Fruit fly (Drosophila melanogaster) whole organism, pupa: Measurements from ENCODE around the gene CG14598.

Experiments
- CG10348 ChIP-seq: fragments of 200-800 bp; sonication (Bioruptor generic); IDR thresholded peaks from 2 replicates; pipeline ENCODE4 v1.3.6; 2022; ENCODE audit warnings: missing biosample characterization, missing genetic modification characterization
- CG12605 ChIP-seq: fragments of 200-800 bp; sonication (Bioruptor generic); IDR thresholded peaks from 2 replicates; pipeline ENCODE4 v1.3.6; 2022; ENCODE audit warnings: missing biosample characterization, missing genetic modification characterization
- CG13204 ChIP-seq: fragments of 200-800 bp; sonication (Bioruptor generic); optimal IDR thresholded peaks from 2 replicates; lab custom pipeline; 2018; ENCODE audit warnings: missing biosample characterization, mild to moderate bottlenecking, missing genetic modification characterization, moderate library complexity
- CG14655 ChIP-seq: fragments of 200-800 bp; sonication (Bioruptor generic); optimal IDR thresholded peaks from 3 replicates; lab custom pipeline; 2017; ENCODE audit warnings: mild to moderate bottlenecking, missing biosample characterization, missing genetic modification reagents, missing genetic modification characterization
- CG15710 ChIP-seq: fragments of 200-800 bp; sonication (Bioruptor generic); optimal IDR thresholded peaks from 2 replicates; lab custom pipeline; 2018; ENCODE audit warnings: missing biosample characterization, mild to moderate bottlenecking, missing genetic modification characterization, moderate library complexity
- CG17806 ChIP-seq: fragments of 200-800 bp; sonication (Bioruptor generic); optimal IDR thresholded peaks from 2 replicates; lab custom pipeline; 2018; ENCODE audit warnings: missing biosample characterization, mild to moderate bottlenecking, missing genetic modification characterization, moderate library complexity
- CG32121 ChIP-seq: fragments of 200-800 bp; sonication (Bioruptor generic); IDR thresholded peaks from 2 replicates; pipeline ENCODE4 v1.3.6; 2022; ENCODE audit warnings: missing biosample characterization, missing genetic modification characterization
- CG34367 ChIP-seq: fragments of 200-800 bp; sonication (Bioruptor generic); optimal IDR thresholded peaks from 2 replicates; lab custom pipeline; 2018; ENCODE audit warnings: missing biosample characterization, mild to moderate bottlenecking, missing genetic modification characterization
- CG4496 ChIP-seq: fragments of 200-800 bp; sonication (Bioruptor generic); IDR thresholded peaks from 3 replicates; pipeline ENCODE4 v1.3.6; 2022; ENCODE audit warnings: missing biosample characterization, missing genetic modification characterization
- CG8159 ChIP-seq: fragments of 200-800 bp; sonication (Bioruptor generic); optimal IDR thresholded peaks from 3 replicates; lab custom pipeline; 2018; ENCODE audit warnings: missing biosample characterization, mild to moderate bottlenecking, missing genetic modification characterization, moderate library complexity
- CG8301 ChIP-seq: fragments of 200-800 bp; sonication (Bioruptor generic); optimal IDR thresholded peaks from 2 replicates; lab custom pipeline; 2018; ENCODE audit warnings: missing biosample characterization, mild to moderate bottlenecking, missing genetic modification characterization
- CG9948 ChIP-seq: fragments of 200-800 bp; sonication (Bioruptor generic); optimal IDR thresholded peaks from 2 replicates; lab custom pipeline; 2018; ENCODE audit warnings: missing biosample characterization, mild to moderate bottlenecking, missing genetic modification characterization, moderate library complexity
- D1 ChIP-seq: fragments of 200-800 bp; sonication (Bioruptor generic); optimal IDR thresholded peaks from 2 replicates; lab custom pipeline; 2018; ENCODE audit warnings: missing biosample characterization, mild to moderate bottlenecking, missing genetic modification characterization, moderate library complexity
- EcR ChIP-seq: fragments of 200-800 bp; sonication (Bioruptor generic); optimal IDR thresholded peaks from 3 replicates; lab custom pipeline; 2019; ENCODE audit warnings: missing biosample characterization, missing genetic modification characterization, mild to moderate bottlenecking, moderate library complexity, missing genetic modification reagents
- Ets98B ChIP-seq: fragments of 200-800 bp; sonication (Bioruptor generic); IDR thresholded peaks from 2 replicates; pipeline ENCODE4 v1.3.6; 2022; ENCODE audit warnings: missing biosample characterization, missing genetic modification characterization
- Pif1A ChIP-seq: fragments of 200-800 bp; sonication (Bioruptor generic); optimal IDR thresholded peaks from 3 replicates; lab custom pipeline; 2016; ENCODE audit warnings: missing biosample characterization, missing genetic modification characterization
- Pif1B ChIP-seq: fragments of 200-800 bp; sonication (Bioruptor generic); optimal IDR thresholded peaks from 3 replicates; lab custom pipeline; 2016; ENCODE audit warnings: missing biosample characterization, missing genetic modification characterization
- Snoo ChIP-seq: fragments of 200-800 bp; sonication (Bioruptor generic); optimal IDR thresholded peaks from 3 replicates; lab custom pipeline; 2017; ENCODE audit warnings: missing biosample characterization, mild to moderate bottlenecking, missing genetic modification characterization, inconsistent platforms
- fd96Ca ChIP-seq: fragments of 200-800 bp; sonication (Bioruptor generic); IDR thresholded peaks from 3 replicates; pipeline ENCODE4 v1.3.6; 2022; ENCODE audit warnings: missing biosample characterization, missing genetic modification characterization
- gl ChIP-seq: fragments of 200-800 bp; sonication (Bioruptor generic); optimal IDR thresholded peaks from 2 replicates; lab custom pipeline; 2018; ENCODE audit warnings: missing biosample characterization, mild to moderate bottlenecking, missing genetic modification characterization
- rn ChIP-seq: fragments of 200-800 bp; sonication (Bioruptor generic); IDR thresholded peaks from 2 replicates; pipeline ENCODE4 v1.3.6; 2022; ENCODE audit warnings: missing biosample characterization, missing genetic modification characterization

The CG14598 gene

DNA sequence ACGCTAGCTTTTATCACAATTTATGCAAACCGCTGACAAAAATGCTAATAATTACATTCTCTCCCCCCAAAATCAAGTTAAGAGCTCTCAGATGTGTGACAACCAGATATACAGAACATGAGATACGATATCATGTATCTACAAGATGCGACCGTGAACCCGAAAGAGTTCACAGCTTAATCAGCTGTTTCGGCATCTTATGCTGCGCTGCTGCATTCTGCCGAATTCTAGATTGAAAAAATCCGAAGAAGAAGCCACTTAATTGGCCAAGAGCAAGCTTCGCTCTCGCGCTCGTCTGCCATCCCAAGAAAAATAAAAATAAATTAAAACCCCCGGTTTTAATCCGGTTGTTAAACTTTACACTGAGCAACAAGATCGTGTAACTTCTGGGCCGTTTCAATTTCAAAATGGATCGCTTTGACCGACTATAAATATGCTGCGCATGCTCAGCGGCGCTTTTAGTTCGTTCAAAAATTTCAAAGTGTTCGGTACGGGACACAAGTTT, at the start of gene CG14598:
TSS of gene CG14598 (plus strand) at position 455 of the 505 bp plus-strand sequence.
- peak; percentile 83 for TF ChIP-seq EcR (GFP tag; lab: Kevin White, UChicago)
- peak; percentile 22 for TF ChIP-seq CG8159 (tag; lab: Kevin White, UChicago)
- TF ChIP-seq fd96Ca (GFP tag; lab: Robert Waterston, UW), result no peak
- TF ChIP-seq CG34367, result no peak
- no peak for TF ChIP-seq CG9948 (tag; lab: Kevin White, UChicago)

- TF ChIP-seq CG8159 (tag; lab: Kevin White, UChicago), result no peak
- TF ChIP-seq CG15710 (tag; lab: Kevin White, UChicago), result no peak
- no peak for TF ChIP-seq Ets98B
- no peak for TF ChIP-seq CG17806 (tag; lab: Kevin White, UChicago)
- no peak for TF ChIP-seq CG10348 (GFP tag; lab: Robert Waterston, UW)
- no peak for TF ChIP-seq CG13204 (GFP tag; lab: Kevin White, UChicago)
- TF ChIP-seq CG32121 (GFP tag; lab: Robert Waterston, UW), result no peak
- TF ChIP-seq CG8301 (tag; lab: Kevin White, UChicago), result no peak
- no peak for TF ChIP-seq CG14655 (GFP tag; lab: Kevin White, UChicago)
Observed at dm6 chr3R:7391113-7391512, 48.4 kb upstream of the CG14598 start, which contains the start of gene CG42650. Gene CG42650, plus strand, starts transcription at chr3R:7391413.

DNA sequence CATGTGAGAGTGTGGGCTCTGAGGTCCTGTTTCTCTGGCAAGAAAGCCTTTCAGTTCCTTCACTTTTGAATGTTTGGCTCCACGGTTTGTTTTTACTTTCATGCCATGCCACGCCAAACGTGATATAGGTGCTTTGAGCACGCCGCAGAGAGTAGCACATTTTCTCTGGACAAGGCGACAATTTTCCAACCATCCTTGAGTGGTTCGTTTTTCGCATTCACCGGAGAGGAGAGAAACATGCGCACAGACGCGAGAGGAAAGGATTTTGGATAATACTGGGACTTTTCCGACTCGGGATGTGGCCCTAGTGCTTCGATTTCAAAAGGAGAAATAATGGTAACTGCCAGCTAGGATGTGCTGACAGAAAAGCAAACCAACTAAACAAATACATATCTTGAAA, 45.5 kb upstream of the CG14598 start:
- TF ChIP-seq CG8301 (tag; lab: Kevin White, UChicago) (no peak), CG9948 (tag; lab: Kevin White, UChicago) (no peak), Ets98B (no peak), gl (tag; lab: Kevin White, UChicago) (no peak), Snoo (no peak), CG34367 (no peak), EcR (GFP tag; lab: Kevin White, UChicago) (no peak), CG10348 (GFP tag; lab: Robert Waterston, UW) (no peak), CG15710 (tag; lab: Kevin White, UChicago) (no peak)

- TF ChIP-seq EcR (GFP tag; lab: Kevin White, UChicago), result no peak
- TF ChIP-seq CG10348 (GFP tag; lab: Robert Waterston, UW), result no peak
- no peak for TF ChIP-seq CG17806 (tag; lab: Kevin White, UChicago)
- TF ChIP-seq CG15710 (tag; lab: Kevin White, UChicago), result no peak
- TF ChIP-seq CG4496 (GFP tag; lab: Robert Waterston, UW), result no peak
- TF ChIP-seq CG12605 (GFP tag; lab: Robert Waterston, UW), result no peak
- no peak for TF ChIP-seq Ets98B
- TF ChIP-seq CG32121 (GFP tag; lab: Robert Waterston, UW), result no peak
- no peak for TF ChIP-seq gl (tag; lab: Kevin White, UChicago)
- TF ChIP-seq Pif1B, result no peak
- no peak for TF ChIP-seq CG13204 (GFP tag; lab: Kevin White, UChicago)
- TF ChIP-seq fd96Ca (GFP tag; lab: Robert Waterston, UW), result no peak
- no peak for TF ChIP-seq Snoo
- TF ChIP-seq CG8159 (tag; lab: Kevin White, UChicago), result no peak
- TF ChIP-seq D1 (tag; lab: Kevin White, UChicago), result no peak
- TF ChIP-seq Pif1A (GFP tag; lab: Kevin White, UChicago), result no peak
- no peak for TF ChIP-seq CG9948 (tag; lab: Kevin White, UChicago)
- no peak for TF ChIP-seq CG34367
- no peak for TF ChIP-seq rn
Observed at dm6 chr3R:7406569-7406968, 33.0 kb upstream of the CG14598 start, which contains the start of gene Ir84a. Gene Ir84a, plus strand, starts transcription at chr3R:7406869.

dm6 chr3R:7420465-7420864, 19.1 kb upstream of the CG14598 start, which contains the start of gene wa-cup:
Gene wa-cup, plus strand, starts transcription at chr3R:7420765.
- TF ChIP-seq CG32121 (GFP tag; lab: Robert Waterston, UW) (no peak), Snoo (no peak), CG9948 (tag; lab: Kevin White, UChicago) (no peak), CG17806 (tag; lab: Kevin White, UChicago) (no peak), CG10348 (GFP tag; lab: Robert Waterston, UW) (no peak)

DNA sequence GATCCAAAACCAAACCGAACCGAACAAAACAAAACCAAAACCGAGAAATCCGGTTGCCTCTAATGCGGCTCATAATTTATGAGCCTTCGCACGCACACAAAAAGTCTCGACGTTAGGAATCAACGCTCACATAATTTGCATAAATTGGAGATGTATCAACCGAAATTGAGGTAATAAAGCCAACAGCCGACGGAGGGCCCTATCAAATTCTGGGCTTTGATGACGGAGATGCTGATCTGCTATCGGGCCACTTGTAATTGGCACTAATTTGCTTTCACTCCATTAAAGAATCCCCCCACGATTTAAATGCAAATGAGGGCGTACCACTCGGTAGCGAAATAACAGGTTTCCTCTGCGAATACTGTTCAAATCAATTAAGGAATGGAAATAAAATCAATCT, 691 bp upstream of the CG14598 start:
- TF ChIP-seq D1 (tag; lab: Kevin White, UChicago) (no peak), CG34367 (no peak), CG32121 (GFP tag; lab: Robert Waterston, UW) (no peak), Pif1A (GFP tag; lab: Kevin White, UChicago) (no peak), CG13204 (GFP tag; lab: Kevin White, UChicago) (no peak), Ets98B (no peak), rn (no peak), CG10348 (GFP tag; lab: Robert Waterston, UW) (no peak), CG12605 (GFP tag; lab: Robert Waterston, UW) (no peak)

DNA sequence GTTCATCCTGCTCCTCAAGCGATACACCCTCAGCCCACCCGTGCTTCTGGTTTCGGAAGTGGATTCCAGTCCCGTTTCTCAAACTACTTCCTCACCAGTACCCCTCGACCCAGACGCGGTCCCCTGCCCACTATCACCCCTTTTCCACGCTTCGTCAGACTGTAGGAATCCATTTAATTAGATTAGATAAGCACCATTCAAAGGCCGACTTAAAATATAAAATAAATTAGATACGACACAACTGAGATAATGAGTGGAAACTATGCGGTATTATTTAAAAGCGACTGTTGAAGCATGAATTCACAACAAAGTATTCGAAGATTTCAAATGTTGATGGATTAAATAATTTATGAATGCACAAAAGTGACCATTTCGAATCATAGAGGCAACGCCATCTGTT, 1.8 kb downstream of the CG14598 start:
- no peak for TF ChIP-seq CG17806 (tag; lab: Kevin White, UChicago)
- TF ChIP-seq CG13204 (GFP tag; lab: Kevin White, UChicago), result no peak
- no peak for TF ChIP-seq CG4496 (GFP tag; lab: Robert Waterston, UW)
- no peak for TF ChIP-seq CG8159 (tag; lab: Kevin White, UChicago)
- no peak for TF ChIP-seq Snoo
- TF ChIP-seq D1 (tag; lab: Kevin White, UChicago), result no peak
